Worm (Caenorhabditis elegans) whole organism, late embryonic: ENCODE measurements around the gene T20G5.13.

Experiments used
- ceh-2 ChIP-seq: sonication (generic microtip); optimal IDR thresholded peaks from 2 replicates; lab custom pipeline; 2016; ENCODE audit warnings: missing genotype, missing genetic modification characterization, missing compliant biosample characterization
- ceh-30 ChIP-seq: fragments of 150-350 bp; optimal IDR thresholded peaks from 2 replicates; lab custom pipeline; 2014; ENCODE audit warnings: missing biosample characterization, missing genetic modification characterization
- dve-1 ChIP-seq: sonication (generic microtip); optimal IDR thresholded peaks from 2 replicates; lab custom pipeline; 2017; ENCODE audit warnings: antibody characterized with exemption, mild to moderate bottlenecking, missing genetic modification characterization, missing compliant biosample characterization
- ets-4 ChIP-seq: sonication (generic microtip); optimal IDR thresholded peaks from 2 replicates; lab custom pipeline; 2016; ENCODE audit warnings: missing genetic modification characterization, missing compliant biosample characterization
- fkh-10 ChIP-seq: fragments of 150-350 bp; optimal IDR thresholded peaks from 2 replicates; lab custom pipeline; 2014; ENCODE audit warnings: missing biosample characterization, missing genetic modification reagents, missing genetic modification characterization
- nfya-1 ChIP-seq: sonication (generic microtip); optimal IDR thresholded peaks from 2 replicates; lab custom pipeline; 2017; ENCODE audit warnings: missing genetic modification characterization, mild to moderate bottlenecking, missing compliant biosample characterization, antibody characterized with exemption, moderate library complexity
- nhr-11 ChIP-seq: fragments of 150-350 bp; optimal IDR thresholded peaks from 2 replicates; lab custom pipeline; 2014; ENCODE audit warnings: missing biosample characterization, missing genetic modification characterization
- pag-3 ChIP-seq: sonication (generic microtip); optimal IDR thresholded peaks from 2 replicates; lab custom pipeline; 2016; ENCODE audit warnings: missing compliant biosample characterization, missing genetic modification characterization, borderline replicate concordance
- pha-4 ChIP-seq: fragments of 150-350 bp; optimal IDR thresholded peaks from 2 replicates; lab custom pipeline; 2018; ENCODE audit warnings: missing biosample characterization, missing genetic modification reagents, missing genetic modification characterization
- sdc-2 ChIP-seq: sonication (generic microtip); optimal IDR thresholded peaks from 2 replicates; lab custom pipeline; 2016; ENCODE audit warnings: missing genotype, missing genetic modification characterization, missing compliant biosample characterization
- sox-4 ChIP-seq: sonication (generic microtip); optimal IDR thresholded peaks from 2 replicates; lab custom pipeline; 2017; ENCODE audit warnings: mild to moderate bottlenecking, missing genetic modification characterization, inconsistent platforms, missing compliant biosample characterization
- tbx-2 ChIP-seq: sonication (generic microtip); optimal IDR thresholded peaks from 2 replicates; lab custom pipeline; 2016; ENCODE audit warnings: missing genetic modification characterization, missing compliant biosample characterization

ce11 chrIII:10149910-10150309 lies 51.2 kb downstream of the T20G5.13 start:
- TF ChIP-seq sdc-2 (no peak), nhr-11 (tag; lab: Kevin White, UChicago) (no peak), ceh-30 (tag; lab: Kevin White, UChicago) (no peak), dve-1 (tag; lab: Kevin White, UChicago) (no peak), fkh-10 (GFP tag; lab: Kevin White, UChicago) (no peak), sox-4 (tag; lab: Kevin White, UChicago) (no peak), pag-3 (tag; lab: Kevin White, UChicago) (no peak), ceh-2 (tag; lab: Kevin White, UChicago) (no peak), nfya-1 (tag; lab: Kevin White, UChicago) (no peak), pha-4 (no peak), ets-4 (no peak), tbx-2 (no peak)
